Fruit fly (Drosophila melanogaster) whole organism, embryonic: ENCODE measurements around the gene Ilp6.

Source experiments
- fu2 ChIP-seq: fragments of 200-800 bp; sonication (Bioruptor generic); optimal IDR thresholded peaks from 2 replicates; lab custom pipeline; 2016; ENCODE audit warnings: missing biosample characterization, missing genetic modification characterization
- ind ChIP-seq: fragments of 200-800 bp; sonication (Bioruptor generic); optimal IDR thresholded peaks from 3 replicates; lab custom pipeline; 2016; ENCODE audit warnings: missing biosample characterization, missing genetic modification characterization

dm6 chrX:2350228-2350564 is 15.7 kb upstream of the Ilp6 start:
- TF ChIP-seq ind (no peak), fu2 (GFP tag; lab: Kevin White, UChicago) (no peak)
